Fruit fly (Drosophila melanogaster) whole organism, pupa: Measurements from ENCODE around the gene Gcn5.

Source experiments
- CG10348 ChIP-seq: fragments of 200-800 bp; sonication (Bioruptor generic); IDR thresholded peaks from 2 replicates; pipeline ENCODE4 v1.3.6; 2022; ENCODE audit warnings: missing biosample characterization, missing genetic modification characterization
- CG12605 ChIP-seq: fragments of 200-800 bp; sonication (Bioruptor generic); IDR thresholded peaks from 2 replicates; pipeline ENCODE4 v1.3.6; 2022; ENCODE audit warnings: missing biosample characterization, missing genetic modification characterization
- CG14655 ChIP-seq: fragments of 200-800 bp; sonication (Bioruptor generic); optimal IDR thresholded peaks from 3 replicates; lab custom pipeline; 2017; ENCODE audit warnings: mild to moderate bottlenecking, missing biosample characterization, missing genetic modification reagents, missing genetic modification characterization
- CG32121 ChIP-seq: fragments of 200-800 bp; sonication (Bioruptor generic); IDR thresholded peaks from 2 replicates; pipeline ENCODE4 v1.3.6; 2022; ENCODE audit warnings: missing biosample characterization, missing genetic modification characterization
- CG34367 ChIP-seq: fragments of 200-800 bp; sonication (Bioruptor generic); optimal IDR thresholded peaks from 2 replicates; lab custom pipeline; 2018; ENCODE audit warnings: missing biosample characterization, mild to moderate bottlenecking, missing genetic modification characterization
- CG4496 ChIP-seq: fragments of 200-800 bp; sonication (Bioruptor generic); IDR thresholded peaks from 3 replicates; pipeline ENCODE4 v1.3.6; 2022; ENCODE audit warnings: missing biosample characterization, missing genetic modification characterization
- CG8159 ChIP-seq: fragments of 200-800 bp; sonication (Bioruptor generic); optimal IDR thresholded peaks from 3 replicates; lab custom pipeline; 2018; ENCODE audit warnings: missing biosample characterization, mild to moderate bottlenecking, missing genetic modification characterization, moderate library complexity
- CG8301 ChIP-seq: fragments of 200-800 bp; sonication (Bioruptor generic); optimal IDR thresholded peaks from 2 replicates; lab custom pipeline; 2018; ENCODE audit warnings: missing biosample characterization, mild to moderate bottlenecking, missing genetic modification characterization
- EcR ChIP-seq: fragments of 200-800 bp; sonication (Bioruptor generic); optimal IDR thresholded peaks from 3 replicates; lab custom pipeline; 2019; ENCODE audit warnings: missing biosample characterization, missing genetic modification characterization, mild to moderate bottlenecking, moderate library complexity, missing genetic modification reagents
- Pif1A ChIP-seq: fragments of 200-800 bp; sonication (Bioruptor generic); optimal IDR thresholded peaks from 3 replicates; lab custom pipeline; 2016; ENCODE audit warnings: missing biosample characterization, missing genetic modification characterization
- Snoo ChIP-seq: fragments of 200-800 bp; sonication (Bioruptor generic); optimal IDR thresholded peaks from 3 replicates; lab custom pipeline; 2017; ENCODE audit warnings: missing biosample characterization, mild to moderate bottlenecking, missing genetic modification characterization, inconsistent platforms
- fd96Ca ChIP-seq: fragments of 200-800 bp; sonication (Bioruptor generic); IDR thresholded peaks from 3 replicates; pipeline ENCODE4 v1.3.6; 2022; ENCODE audit warnings: missing biosample characterization, missing genetic modification characterization
- rn ChIP-seq: fragments of 200-800 bp; sonication (Bioruptor generic); IDR thresholded peaks from 2 replicates; pipeline ENCODE4 v1.3.6; 2022; ENCODE audit warnings: missing biosample characterization, missing genetic modification characterization

- TF ChIP-seq Snoo (tag; lab: Kevin White, UChicago) = peak; percentile 76
- TF ChIP-seq CG8301 (tag; lab: Kevin White, UChicago) = peak; percentile 42
- no peak for TF ChIP-seq CG12605
- no peak for TF ChIP-seq EcR (GFP tag; lab: Kevin White, UChicago)
- TF ChIP-seq CG14655 = peak; percentile 58
- TF ChIP-seq CG8159 (tag; lab: Kevin White, UChicago) = peak; percentile 81
- TF ChIP-seq fd96Ca (GFP tag; lab: Robert Waterston, UW) = no peak
- no peak for TF ChIP-seq CG4496
- no peak for TF ChIP-seq CG32121 (GFP tag; lab: Robert Waterston, UW)
- peak; percentile 60 for TF ChIP-seq CG34367
- no peak for TF ChIP-seq CG10348 (GFP tag; lab: Robert Waterston, UW)
- TF ChIP-seq rn (GFP tag; lab: Robert Waterston, UW) = no peak
- TF ChIP-seq Pif1A (GFP tag; lab: Kevin White, UChicago) = peak; percentile 51
These were observed 33.9 kb upstream of the Gcn5 start for dm6 chr3L:12557736-12558135.
